Worm (Caenorhabditis elegans) whole organism, L2 larva: ENCODE results near the gene epic-2.

ENCODE experiments used
- ZK546.5 ChIP-seq: sonication (generic microtip); optimal IDR thresholded peaks from 2 replicates; lab custom pipeline; 2017; ENCODE audit warnings: missing biosample characterization, missing genetic modification characterization
- aly-2 ChIP-seq: fragments of 150-350 bp; optimal IDR thresholded peaks from 2 replicates; lab custom pipeline; 2014; ENCODE audit warnings: missing biosample characterization, missing genetic modification characterization
- ama-1 ChIP-seq: fragments of 150-350 bp; optimal IDR thresholded peaks from 2 replicates; lab custom pipeline; 2018; ENCODE audit warnings: inconsistent platforms
- crh-2 ChIP-seq: sonication (generic microtip); optimal IDR thresholded peaks from 2 replicates; lab custom pipeline; 2017; ENCODE audit warnings: missing biosample characterization, missing genetic modification characterization
- elt-3 ChIP-seq: sonication (generic microtip); optimal IDR thresholded peaks from 2 replicates; lab custom pipeline; 2017; ENCODE audit warnings: missing biosample characterization, missing genetic modification characterization
- gmeb-1 ChIP-seq: fragments of 150-350 bp; optimal IDR thresholded peaks from 2 replicates; lab custom pipeline; 2014; ENCODE audit warnings: missing biosample characterization, missing genetic modification characterization
- lin-11 ChIP-seq: fragments of 150-350 bp; sonication (generic microtip); optimal IDR thresholded peaks from 2 replicates; lab custom pipeline; 2014; ENCODE audit warnings: missing biosample characterization, missing genetic modification characterization, inconsistent platforms, mixed read lengths
- lin-13 ChIP-seq: fragments of 150-350 bp; optimal IDR thresholded peaks from 2 replicates; lab custom pipeline; 2014; ENCODE audit warnings: missing biosample characterization, missing genetic modification reagents, missing genetic modification characterization
- nhr-11 ChIP-seq: fragments of 150-350 bp; optimal IDR thresholded peaks from 2 replicates; lab custom pipeline; 2014; ENCODE audit warnings: missing biosample characterization, missing genetic modification characterization
- nhr-237 ChIP-seq: fragments of 150-350 bp; optimal IDR thresholded peaks from 2 replicates; lab custom pipeline; 2014; ENCODE audit warnings: missing biosample characterization, missing genetic modification characterization
- sma-3 ChIP-seq: sonication (generic microtip); optimal IDR thresholded peaks from 2 replicates; lab custom pipeline; 2016; ENCODE audit warnings: missing genetic modification reagents, missing genetic modification characterization, missing compliant biosample characterization
- unc-39 ChIP-seq: fragments of 150-350 bp; optimal IDR thresholded peaks from 2 replicates; lab custom pipeline; 2014; ENCODE audit warnings: missing biosample characterization, missing genetic modification characterization
- unc-62 ChIP-seq: fragments of 150-350 bp; optimal IDR thresholded peaks from 2 replicates; lab custom pipeline; 2014; ENCODE audit warnings: missing biosample characterization, missing genetic modification reagents, missing genetic modification characterization
- ztf-11 ChIP-seq: sonication (generic microtip); optimal IDR thresholded peaks from 2 replicates; lab custom pipeline; 2017; ENCODE audit warnings: missing biosample characterization, missing genetic modification characterization

DNA sequence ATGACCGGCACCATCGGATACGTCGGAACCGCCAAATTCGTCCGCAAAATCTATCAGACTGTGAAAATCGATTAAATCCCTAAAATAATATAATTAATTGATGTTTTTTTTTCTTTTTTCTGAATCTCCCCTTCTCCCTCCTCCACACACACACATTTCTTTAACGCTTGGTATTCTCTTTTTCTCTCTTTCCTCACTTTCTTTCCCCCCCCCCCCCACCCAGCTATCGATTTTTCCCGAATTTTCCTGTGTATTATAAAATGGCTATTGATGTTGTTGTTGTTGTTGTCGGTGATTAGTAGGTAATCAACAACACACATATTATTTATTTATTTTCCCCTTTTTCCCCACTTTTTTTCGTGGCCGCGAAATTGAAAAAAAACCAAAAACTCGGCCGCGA lies 30.7 kb downstream of the epic-2 start:
- TF ChIP-seq lin-13 (GFP tag; lab: Kevin White, UChicago), result no peak
- no peak for TF ChIP-seq elt-3 (tag; lab: Kevin White, UChicago)
- TF ChIP-seq ztf-11 (tag; lab: Kevin White, UChicago), result no peak
- TF ChIP-seq ama-1 (lab: Kevin White, UChicago), result no peak
- TF ChIP-seq crh-2 (tag; lab: Kevin White, UChicago), result no peak
- no peak for TF ChIP-seq lin-11 (tag; lab: Kevin White, UChicago)
- no peak for TF ChIP-seq ZK546.5 (tag; lab: Kevin White, UChicago)
- TF ChIP-seq nhr-237 (tag; lab: Kevin White, UChicago), result no peak
- TF ChIP-seq gmeb-1, result no peak
- no peak for TF ChIP-seq unc-62 (GFP tag; lab: Kevin White, UChicago)
- no peak for TF ChIP-seq aly-2
- no peak for TF ChIP-seq nhr-11 (tag; lab: Kevin White, UChicago)
- TF ChIP-seq sma-3, result no peak
- no peak for TF ChIP-seq unc-39 (tag; lab: Kevin White, UChicago)
